Fruit fly (Drosophila melanogaster): ENCODE results near the gene CG10898.

DNA sequence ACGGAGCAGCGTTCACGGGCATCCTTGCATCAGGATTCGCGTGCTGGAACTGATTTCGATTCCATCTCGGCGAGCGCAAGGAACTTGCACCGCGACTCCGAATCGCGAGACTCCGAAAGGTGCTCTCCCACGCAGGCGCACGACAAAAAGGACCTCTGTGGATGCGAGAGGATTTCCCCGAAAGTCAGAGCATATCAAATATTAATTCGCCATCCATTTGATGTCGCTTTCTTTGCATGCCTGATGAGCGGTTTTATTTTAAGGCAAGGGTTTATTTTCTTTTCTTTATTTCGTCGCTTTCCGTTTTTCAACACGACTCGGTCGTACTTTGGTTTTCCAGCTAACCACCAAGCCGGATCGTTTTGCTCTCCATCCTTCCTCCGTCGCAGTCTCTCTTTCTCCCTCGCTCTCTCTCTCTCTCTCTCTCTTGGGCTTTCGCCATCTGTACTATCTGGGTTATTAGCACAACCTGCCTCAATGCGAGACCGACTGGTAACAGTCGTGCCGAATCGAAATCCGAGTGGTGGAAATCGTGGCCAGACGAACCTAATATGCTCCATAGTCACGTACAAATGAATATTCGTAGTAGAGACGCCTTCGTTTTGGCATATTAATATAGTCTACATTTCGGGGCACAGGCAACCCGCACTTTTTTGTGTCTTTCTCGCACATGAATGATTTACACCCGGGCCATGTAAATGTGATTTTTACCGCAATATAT, 14.5 kb upstream of the CG10898 start, which contains the start of gene dpr4:
- TF ChIP-seq Dll (optimal IDR thresholded peaks at IDR 0.05) (no peak), pan (optimal IDR thresholded peaks at IDR 0.05) (no peak), psq (optimal IDR thresholded peaks at IDR 0.05) (no peak), CG8478 (optimal IDR thresholded peaks at IDR 0.05) (no peak)
